Fruit fly (Drosophila melanogaster) whole organism: ENCODE results near the gene CG32655.

ENCODE experiments used
- CG8478 ChIP-seq: fragments of >200 bp; optimal IDR thresholded peaks from 2 replicates; lab custom pipeline; 2018; ENCODE audit warnings: inconsistent platforms
- Dll ChIP-seq: fragments of >200 bp; optimal IDR thresholded peaks from 2 replicates; lab custom pipeline; 2017
- EcR ChIP-seq, 2 experiments: fragments of >200 bp; optimal IDR thresholded peaks; 2 replicates each; lab custom pipeline; 2017; ENCODE audit warnings: missing biosample characterization in 2 of 2, missing genetic modification characterization in 2 of 2, missing genetic modification reagents in 2 of 2
- pan ChIP-seq: fragments of >200 bp; optimal IDR thresholded peaks from 2 replicates; lab custom pipeline; 2017
- psq ChIP-seq: fragments of >200 bp; optimal IDR thresholded peaks from 2 replicates; lab custom pipeline; 2017
- usp ChIP-seq: fragments of >200 bp; optimal IDR thresholded peaks from 2 replicates; lab custom pipeline; 2017; ENCODE audit warnings: missing biosample characterization, missing genetic modification characterization, mixed read lengths

CG32655 gene

dm6 chrX:12202751-12203150, 32.9 kb downstream of the CG32655 start:
- TF ChIP-seq pan (lab: Kevin White, UChicago) (no peak), psq (lab: Kevin White, UChicago) (no peak), EcR (GFP tag; optimal IDR thresholded peaks at IDR 0.05; lab: Kevin White, UChicago) (no peak), CG8478 (lab: Kevin White, UChicago) (no peak), usp (no peak), Dll (no peak)

dm6 chrX:12201905-12202623, 33.6 kb downstream of the CG32655 start:
- TF ChIP-seq psq (lab: Kevin White, UChicago): no peak
- TF ChIP-seq EcR (GFP tag; optimal IDR thresholded peaks at IDR 0.05; lab: Kevin White, UChicago): no peak
- no peak for TF ChIP-seq pan (lab: Kevin White, UChicago)
- no peak for TF ChIP-seq usp
- TF ChIP-seq CG8478 (lab: Kevin White, UChicago): no peak
- TF ChIP-seq Dll: no peak
